Worm (Caenorhabditis elegans) whole organism, dauer: ENCODE measurements around the gene fbxb-90.

Experiments
- unc-62 ChIP-seq: sonication (generic microtip); optimal IDR thresholded peaks from 2 replicates; lab custom pipeline; 2017; ENCODE audit warnings: missing biosample characterization, missing genetic modification reagents, missing genetic modification characterization

The fbxb-90 gene

ce11 chrII:3757499-3757898 is 8.9 kb upstream of the fbxb-90 start, which contains the start of gene srx-111:
Gene srx-111 (plus strand): TSS chrII:3757799.
- TF ChIP-seq unc-62 (GFP tag; lab: Kevin White, UChicago) = no peak

- no peak for TF ChIP-seq unc-62 (GFP tag; lab: Kevin White, UChicago)
Measured at ce11 chrII:3753598-3753997, 5.0 kb upstream of the fbxb-90 start, which contains the start of gene rcd-1. Gene rcd-1 (plus strand): TSS chrII:3753898.

ce11 chrII:3752184-3752583 is 3.6 kb upstream of the fbxb-90 start, which contains the start of gene sdz-11:
Gene sdz-11 (minus strand): TSS chrII:3752284.
- TF ChIP-seq unc-62 (GFP tag; lab: Kevin White, UChicago) = no peak

ce11 chrII:3750685-3751084 is 2.1 kb upstream of the fbxb-90 start, which contains the start of gene fbxb-91:
Gene fbxb-91 (minus strand): TSS chrII:3750785.
- no peak for TF ChIP-seq unc-62 (GFP tag; lab: Kevin White, UChicago)

- no peak for TF ChIP-seq unc-62 (GFP tag; lab: Kevin White, UChicago)
Measured at ce11 chrII:3747405-3747804, 1.2 kb downstream of the fbxb-90 start, which contains the start of gene fbxb-92. Gene fbxb-92 (minus strand): TSS chrII:3747505.

- no peak for TF ChIP-seq unc-62 (GFP tag; lab: Kevin White, UChicago)
Measured at ce11 chrII:3743684-3744200, 4.9 kb downstream of the fbxb-90 start, which contains the start of gene nta-1. Gene nta-1 (minus strand): TSS chrII:3743814.

- no peak for TF ChIP-seq unc-62 (GFP tag; lab: Kevin White, UChicago)
Measured at ce11 chrII:3741584-3741983, 7.0 kb downstream of the fbxb-90 start, which contains the start of gene F12E12.1. Gene F12E12.1 (plus strand): TSS chrII:3741884.

- TF ChIP-seq unc-62 (GFP tag; lab: Kevin White, UChicago) = no peak
Measured at ce11 chrII:3739647-3740046, 9.0 kb downstream of the fbxb-90 start, which contains the start of gene F12E12.2. Gene F12E12.2 (plus strand): TSS chrII:3739947.

ce11 chrII:3736893-3737375 is 11.7 kb downstream of the fbxb-90 start, which contains the start of gene F12E12.6:
Gene F12E12.6 (minus strand): TSS chrII:3736943.
- TF ChIP-seq unc-62 (GFP tag; lab: Kevin White, UChicago) = no peak

- no peak for TF ChIP-seq unc-62 (GFP tag; lab: Kevin White, UChicago)
Measured at ce11 chrII:3731723-3732122, 16.9 kb downstream of the fbxb-90 start, which contains the start of the genes sdz-12 and bath-31. Gene sdz-12 (minus strand): TSS chrII:3731823. Gene bath-31 (plus strand): TSS chrII:3731973.

- no peak for TF ChIP-seq unc-62 (GFP tag; lab: Kevin White, UChicago)
Measured at ce11 chrII:3727996-3728395, 20.6 kb downstream of the fbxb-90 start, which contains the start of gene C46E10.8. Gene C46E10.8 (minus strand): TSS chrII:3728096.

- TF ChIP-seq unc-62 (GFP tag; lab: Kevin White, UChicago) = no peak
Measured at ce11 chrII:3724175-3724715, 24.4 kb downstream of the fbxb-90 start, which contains the start of gene C46E10.1. Gene C46E10.1 (plus strand): TSS chrII:3724225.

- no peak for TF ChIP-seq unc-62 (GFP tag; lab: Kevin White, UChicago)
Measured at ce11 chrII:3721016-3721415, 27.6 kb downstream of the fbxb-90 start, which contains the start of gene C46E10.3. Gene C46E10.3 (plus strand): TSS chrII:3721316.

- TF ChIP-seq unc-62 (GFP tag; lab: Kevin White, UChicago) = no peak
Measured at ce11 chrII:3716961-3717360, 31.7 kb downstream of the fbxb-90 start, which contains the start of gene fbxc-52. Gene fbxc-52 (plus strand): TSS chrII:3717261.

ce11 chrII:3716455-3716854 is 32.2 kb downstream of the fbxb-90 start, which contains the start of gene srh-99:
Gene srh-99 (minus strand): TSS chrII:3716555.
- no peak for TF ChIP-seq unc-62 (GFP tag; lab: Kevin White, UChicago)

- no peak for TF ChIP-seq unc-62 (GFP tag; lab: Kevin White, UChicago)
Measured at ce11 chrII:3714595-3714994, 34.0 kb downstream of the fbxb-90 start, which contains the start of gene srh-100. Gene srh-100 (minus strand): TSS chrII:3714695.
